Worm (Caenorhabditis elegans) whole organism, midembryonic: Measurements from ENCODE around the gene skat-1.

ENCODE experiments used
- cog-1 ChIP-seq: sonication (generic microtip); optimal IDR thresholded peaks from 2 replicates; lab custom pipeline; 2016; ENCODE audit warnings: missing genetic modification characterization, missing compliant biosample characterization
- med-1 ChIP-seq: sonication (generic microtip); optimal IDR thresholded peaks from 2 replicates; lab custom pipeline; 2017; ENCODE audit warnings: missing genetic modification characterization, mild to moderate bottlenecking, missing compliant biosample characterization, antibody characterized with exemption, missing genetic modification reagents; ENCODE audit not compliant: insufficient read depth

ce11 chrIII:8974835-8975234, 21.8 kb downstream of the skat-1 start:
- TF ChIP-seq med-1 (GFP tag; lab: Kevin White, UChicago) (no peak), cog-1 (tag; lab: Kevin White, UChicago) (no peak)
